Fruit fly (Drosophila melanogaster) whole organism, embryonic: ENCODE measurements around the gene CG33332.

ENCODE experiments used
- Aef1 ChIP-seq: fragments of 200-800 bp; sonication (Bioruptor generic); IDR thresholded peaks from 3 replicates; pipeline ENCODE4 v1.3.6; 2022; ENCODE audit warnings: missing biosample characterization, missing genetic modification characterization
- CG11085 ChIP-seq: fragments of 200-800 bp; sonication (Bioruptor generic); IDR thresholded peaks from 2 replicates; pipeline ENCODE4 v1.3.6; 2022; ENCODE audit warnings: missing biosample characterization, missing genetic modification characterization
- CG12659 ChIP-seq: fragments of 200-800 bp; sonication (Bioruptor generic); optimal IDR thresholded peaks from 3 replicates; lab custom pipeline; 2017; ENCODE audit warnings: mild to moderate bottlenecking, missing biosample characterization, missing genetic modification reagents, missing genetic modification characterization
- CG12769 ChIP-seq: fragments of 200-800 bp; sonication (Bioruptor generic); optimal IDR thresholded peaks from 2 replicates; lab custom pipeline; 2019; ENCODE audit warnings: missing biosample characterization, mild to moderate bottlenecking, missing genetic modification characterization, moderate library complexity
- CG12942 ChIP-seq: fragments of 200-800 bp; sonication (Bioruptor generic); optimal IDR thresholded peaks from 3 replicates; lab custom pipeline; 2016; ENCODE audit warnings: missing biosample characterization, missing genetic modification characterization
- CG13123 ChIP-seq: fragments of 200-800 bp; sonication (Bioruptor generic); optimal IDR thresholded peaks from 2 replicates; lab custom pipeline; 2016; ENCODE audit warnings: missing biosample characterization, missing genetic modification characterization
- CG13775 ChIP-seq: fragments of 200-800 bp; sonication (Bioruptor generic); optimal IDR thresholded peaks from 3 replicates; lab custom pipeline; 2017; ENCODE audit warnings: missing biosample characterization, mild to moderate bottlenecking, missing genetic modification characterization
- CG15269 ChIP-seq: fragments of 200-800 bp; sonication (Bioruptor generic); optimal IDR thresholded peaks from 2 replicates; lab custom pipeline; 2018; ENCODE audit warnings: missing biosample characterization, mild to moderate bottlenecking, missing genetic modification characterization, moderate library complexity
- CG17829 ChIP-seq: fragments of 200-800 bp; optimal IDR thresholded peaks from 2 replicates; lab custom pipeline; 2019; ENCODE audit warnings: missing biosample characterization, mild to moderate bottlenecking, missing genetic modification characterization, moderate library complexity
- CG1832 ChIP-seq: fragments of 200-800 bp; sonication (Bioruptor generic); optimal IDR thresholded peaks from 2 replicates; lab custom pipeline; 2017; ENCODE audit warnings: missing biosample characterization, mild to moderate bottlenecking, missing genetic modification characterization, inconsistent platforms
- CG2120 ChIP-seq: fragments of 200-800 bp; sonication (Bioruptor generic); optimal IDR thresholded peaks from 3 replicates; lab custom pipeline; 2016; ENCODE audit warnings: missing biosample characterization, missing genetic modification characterization
- CG2712 ChIP-seq: fragments of 200-800 bp; optimal IDR thresholded peaks from 3 replicates; lab custom pipeline; 2019; ENCODE audit warnings: missing biosample characterization, mild to moderate bottlenecking, missing genetic modification characterization, moderate library complexity
- CG30403 ChIP-seq: fragments of 200-800 bp; sonication (Bioruptor generic); optimal IDR thresholded peaks from 3 replicates; lab custom pipeline; 2016; ENCODE audit warnings: missing biosample characterization, missing genetic modification characterization
- CG3995 ChIP-seq: fragments of 200-800 bp; sonication (Bioruptor generic); optimal IDR thresholded peaks from 3 replicates; lab custom pipeline; 2016; ENCODE audit warnings: missing biosample characterization, missing genetic modification characterization
- CG4730 ChIP-seq: fragments of 200-800 bp; sonication (Bioruptor generic); IDR thresholded peaks from 2 replicates; pipeline ENCODE4 v1.3.6; 2022; ENCODE audit warnings: missing biosample characterization, missing genetic modification characterization
- CG6854 ChIP-seq: fragments of 200-800 bp; sonication (Bioruptor generic); optimal IDR thresholded peaks from 3 replicates; lab custom pipeline; 2017; ENCODE audit warnings: missing biosample characterization, mild to moderate bottlenecking, missing genetic modification characterization
- CHES-1-like ChIP-seq: fragments of 200-800 bp; sonication (Bioruptor generic); optimal IDR thresholded peaks from 2 replicates; lab custom pipeline; 2016; ENCODE audit warnings: missing biosample characterization, missing genetic modification characterization
- CTCF ChIP-seq: fragments of 200-800 bp; sonication (Bioruptor generic); optimal IDR thresholded peaks from 2 replicates; lab custom pipeline; 2017; ENCODE audit warnings: missing biosample characterization, mild to moderate bottlenecking, missing genetic modification characterization, moderate library complexity
- Chrac-16 ChIP-seq: fragments of 200-800 bp; sonication (Bioruptor generic); optimal IDR thresholded peaks from 3 replicates; lab custom pipeline; 2016; ENCODE audit warnings: missing biosample characterization, missing genetic modification characterization
- CoRest ChIP-seq: fragments of 200-800 bp; sonication (Bioruptor generic); optimal IDR thresholded peaks from 3 replicates; lab custom pipeline; 2018; ENCODE audit warnings: missing biosample characterization, mild to moderate bottlenecking, missing genetic modification characterization, moderate library complexity
- Dek ChIP-seq: fragments of 200-800 bp; sonication (Bioruptor generic); optimal IDR thresholded peaks from 3 replicates; lab custom pipeline; 2019; ENCODE audit warnings: missing biosample characterization, mild to moderate bottlenecking, missing genetic modification characterization, moderate library complexity
- Hr3 ChIP-seq: fragments of 200-800 bp; sonication (Bioruptor generic); optimal IDR thresholded peaks from 3 replicates; lab custom pipeline; 2016; ENCODE audit warnings: missing biosample characterization, missing genetic modification characterization
- MBD-R2 ChIP-seq: fragments of 200-800 bp; sonication (Bioruptor generic); IDR thresholded peaks from 2 replicates; pipeline ENCODE4 v1.3.6; 2022; ENCODE audit warnings: missing biosample characterization, missing genetic modification characterization
- Med ChIP-seq: fragments of 200-800 bp; sonication (Bioruptor generic); peaks from one replicate; lab custom pipeline; 2016; ENCODE audit warnings: missing biosample characterization, missing genetic modification characterization, mild to moderate bottlenecking, inconsistent platforms, moderate library complexity
- Mrtf ChIP-seq: fragments of 200-800 bp; sonication (Bioruptor generic); IDR thresholded peaks from 3 replicates; pipeline ENCODE4 v1.3.6; 2022; ENCODE audit warnings: missing biosample characterization, missing genetic modification characterization
- Myb ChIP-seq: fragments of 200-800 bp; sonication (Bioruptor generic); optimal IDR thresholded peaks from 2 replicates; lab custom pipeline; 2016; ENCODE audit warnings: missing biosample characterization, missing genetic modification characterization
- NC2α ChIP-seq: fragments of 200-800 bp; sonication (Bioruptor generic); optimal IDR thresholded peaks from 2 replicates; lab custom pipeline; 2016; ENCODE audit warnings: missing biosample characterization, missing genetic modification characterization
- Optix ChIP-seq: fragments of 200-800 bp; sonication (Bioruptor generic); IDR thresholded peaks from 3 replicates; pipeline ENCODE4 v1.3.6; 2022; ENCODE audit warnings: missing biosample characterization, missing genetic modification characterization
- Scr ChIP-seq: fragments of 200-800 bp; sonication (Bioruptor generic); IDR thresholded peaks from 2 replicates; pipeline ENCODE4 v1.3.6; 2022; ENCODE audit warnings: missing biosample characterization, missing genetic modification characterization; ENCODE audit not compliant: partially characterized antibody
- Tbp ChIP-seq: fragments of >200 bp; optimal IDR thresholded peaks from 2 replicates; lab custom pipeline; 2018; ENCODE audit warnings: missing biosample characterization, missing genetic modification characterization
- ara ChIP-seq: fragments of 200-800 bp; sonication (Bioruptor generic); IDR thresholded peaks from 2 replicates; pipeline ENCODE4 v1.3.6; 2022; ENCODE audit warnings: missing biosample characterization, missing genetic modification characterization
- bab2 ChIP-seq: fragments of 200-800 bp; sonication (Bioruptor generic); optimal IDR thresholded peaks from 2 replicates; lab custom pipeline; 2016; ENCODE audit warnings: missing biosample characterization, missing genetic modification characterization
- croc ChIP-seq: fragments of 200-800 bp; sonication (Bioruptor generic); conservative IDR thresholded peaks from 3 replicates; pipeline ENCODE4 v1.3.6; 2022; ENCODE audit warnings: missing biosample characterization, missing genetic modification characterization
- ham ChIP-seq: fragments of 200-800 bp; sonication (Bioruptor generic); IDR thresholded peaks from 2 replicates; pipeline ENCODE4 v1.3.6; 2022; ENCODE audit warnings: missing biosample characterization, missing genetic modification characterization
- insv ChIP-seq, 2 experiments: fragments of 200-800 bp; sonication (Bioruptor generic); optimal IDR thresholded peaks; 3 replicates each; lab custom pipeline; 2016 to 2018; ENCODE audit warnings: missing biosample characterization in 2 of 2, missing genetic modification characterization in 2 of 2
- knrl ChIP-seq: fragments of 200-800 bp; sonication (Bioruptor generic); IDR thresholded peaks from 3 replicates; pipeline ENCODE4 v1.3.6; 2022; ENCODE audit warnings: missing biosample characterization, missing genetic modification characterization; ENCODE audit not compliant: partially characterized antibody
- maf-S ChIP-seq: fragments of 200-800 bp; sonication (Bioruptor generic); optimal IDR thresholded peaks from 2 replicates; lab custom pipeline; 2016; ENCODE audit warnings: missing biosample characterization, missing genetic modification characterization
- nerfin-1 ChIP-seq: fragments of 200-800 bp; sonication (Bioruptor generic); optimal IDR thresholded peaks from 3 replicates; lab custom pipeline; 2019; ENCODE audit warnings: missing biosample characterization, mild to moderate bottlenecking, missing genetic modification characterization, moderate library complexity
- pan ChIP-seq, 4 experiments: fragments of >200 bp in 3 of 4; fragments of 200-800 bp in 1 of 4; sonication (Bioruptor generic) in 1 of 4; optimal IDR thresholded peaks in 3 of 4; IDR thresholded peaks in 1 of 4; 2 replicates each; pipeline versions ENCODE4 v1.3.6 to Lab custom; 2017 to 2022; ENCODE audit warnings: missing biosample characterization in 2 of 4, missing genetic modification characterization in 2 of 4, mixed read lengths in 1 of 4
- peb ChIP-seq: fragments of 200-800 bp; sonication (Bioruptor generic); IDR thresholded peaks from 2 replicates; pipeline ENCODE4 v1.3.6; 2022; ENCODE audit warnings: missing biosample characterization, missing genetic modification characterization
- pros ChIP-seq: fragments of 200-800 bp; sonication (Bioruptor generic); optimal IDR thresholded peaks from 3 replicates; lab custom pipeline; 2019; ENCODE audit warnings: missing biosample characterization, mild to moderate bottlenecking, missing genetic modification characterization, moderate library complexity
- psq ChIP-seq: fragments of 200-800 bp; sonication (Bioruptor generic); optimal IDR thresholded peaks from 2 replicates; lab custom pipeline; 2017; ENCODE audit warnings: missing biosample characterization, missing genetic modification characterization
- shn ChIP-seq: fragments of 200-800 bp; sonication (Bioruptor generic); optimal IDR thresholded peaks from 3 replicates; lab custom pipeline; 2016; ENCODE audit warnings: missing biosample characterization, missing genetic modification characterization
- sisA ChIP-seq: fragments of 200-800 bp; sonication (Bioruptor generic); IDR thresholded peaks from 2 replicates; pipeline ENCODE4 v1.3.6; 2022; ENCODE audit warnings: missing biosample characterization, missing genetic modification characterization
- slou ChIP-seq: fragments of 200-800 bp; sonication (Bioruptor generic); optimal IDR thresholded peaks from 3 replicates; lab custom pipeline; 2016; ENCODE audit warnings: missing biosample characterization, missing genetic modification characterization
- sna ChIP-seq: fragments of 200-800 bp; sonication (Bioruptor generic); IDR thresholded peaks from 2 replicates; pipeline ENCODE4 v1.3.6; 2022; ENCODE audit warnings: missing biosample characterization, missing genetic modification characterization; ENCODE audit not compliant: partially characterized antibody
- tll ChIP-seq, 2 experiments: fragments of 200-800 bp in 1 of 2; fragments of >200 bp in 1 of 2; sonication (Bioruptor generic) in 1 of 2; optimal IDR thresholded peaks; 2 replicates each; lab custom pipeline; 2017 to 2019; ENCODE audit warnings: missing biosample characterization in 2 of 2, missing genetic modification characterization in 2 of 2, mild to moderate bottlenecking in 1 of 2, moderate library complexity in 1 of 2
- twi ChIP-seq: fragments of 200-800 bp; optimal IDR thresholded peaks from 2 replicates; lab custom pipeline; 2019; ENCODE audit warnings: missing biosample characterization, mild to moderate bottlenecking, missing genetic modification characterization, moderate library complexity
- tx ChIP-seq: fragments of 200-800 bp; sonication (Bioruptor generic); optimal IDR thresholded peaks from 2 replicates; lab custom pipeline; 2016; ENCODE audit warnings: missing biosample characterization, missing genetic modification characterization
- unc-4 ChIP-seq: fragments of 200-800 bp; sonication (Bioruptor generic); IDR thresholded peaks from 2 replicates; pipeline ENCODE4 v1.3.6; 2022; ENCODE audit warnings: missing biosample characterization, missing genetic modification characterization; ENCODE audit not compliant: partially characterized antibody

The CG33332 gene

DNA sequence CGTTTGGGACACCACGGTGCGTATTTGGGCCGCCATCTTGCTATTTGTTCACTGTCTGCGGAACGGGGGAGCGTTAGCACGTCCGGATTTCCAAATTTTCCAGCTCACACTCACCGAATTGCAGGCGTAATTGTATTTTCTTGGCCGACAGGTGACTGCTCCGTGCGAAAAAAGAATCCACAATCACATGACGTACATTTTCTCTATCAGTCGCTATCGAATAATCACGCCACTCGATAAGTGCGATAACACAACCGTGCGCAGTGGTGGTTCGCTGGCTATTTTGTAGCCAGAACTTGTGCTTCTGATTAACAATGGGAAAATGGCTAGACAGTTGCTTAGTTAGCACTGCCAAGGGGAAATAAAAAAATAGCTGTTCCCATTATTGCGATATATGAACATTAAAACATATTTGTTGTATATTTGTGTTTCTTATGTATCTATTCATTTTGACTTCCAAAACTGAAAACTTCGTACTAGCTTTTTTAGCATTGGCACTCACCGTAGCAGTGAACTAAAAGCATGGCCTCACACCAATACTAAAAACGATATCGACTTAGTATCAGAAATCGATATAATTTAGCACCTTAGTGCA, 17.7 kb downstream of the CG33332 start, which contains the start of gene VhaPPA1-1 (continued):
- no peak for TF ChIP-seq CG6854 (GFP tag; lab: Kevin White, UChicago)
- TF ChIP-seq CG30403 (GFP tag; lab: Kevin White, UChicago) = peak; percentile 28
- TF ChIP-seq peb (GFP tag; lab: Robert Waterston, UW) = no peak
- TF ChIP-seq CG13775 = peak; percentile 35
- TF ChIP-seq CTCF (GFP tag; lab: Kevin White, UChicago) = peak; percentile 37
- TF ChIP-seq CG17829 (tag; lab: Kevin White, UChicago) = peak; percentile 65
- TF ChIP-seq bab2 = no peak
- TF ChIP-seq Hr3 = no peak
- no peak for TF ChIP-seq ara (GFP tag; lab: Robert Waterston, UW)
- no peak for TF ChIP-seq ham (GFP tag; lab: Robert Waterston, UW)
- TF ChIP-seq CHES-1-like (GFP tag; lab: Kevin White, UChicago) = no peak
- no peak for TF ChIP-seq pan (optimal IDR thresholded peaks at IDR 0.05; lab: Kevin White, UChicago)
- TF ChIP-seq pan (GFP tag; optimal IDR thresholded peaks at IDR 0.05 in 1 of 2, IDR thresholded peaks at IDR 0.05 in 1 of 2) = peak in 1 of 2 experiments; percentile 11
- TF ChIP-seq CG13123 (GFP tag; lab: Kevin White, UChicago) = no peak
- TF ChIP-seq twi (tag; lab: Kevin White, UChicago) = peak; percentile 50
- TF ChIP-seq Myb = peak; percentile 95
- TF ChIP-seq CG4730 (GFP tag; lab: Robert Waterston, UW) = no peak
- no peak for TF ChIP-seq pros (GFP tag; lab: Kevin White, UChicago)
- no peak for TF ChIP-seq CG12942 (GFP tag; lab: Kevin White, UChicago)
- TF ChIP-seq insv (GFP tag; optimal IDR thresholded peaks at IDR 0.05; lab: Kevin White, UChicago) = peak in 1 of 2 experiments; percentile 5
- TF ChIP-seq maf-S (GFP tag; lab: Kevin White, UChicago) = peak; percentile 15
- TF ChIP-seq CG3995 = peak; percentile 68
- TF ChIP-seq CG1832 = no peak
- TF ChIP-seq sisA (GFP tag; lab: Robert Waterston, UW) = no peak
- TF ChIP-seq nerfin-1 (tag; lab: Kevin White, UChicago) = no peak
- TF ChIP-seq CG11085 = no peak
- 0 out of 2 replicates have a peak, but pooled peaks have one; percentile 33 for TF ChIP-seq sna
- peak; percentile 51 for TF ChIP-seq Tbp
- TF ChIP-seq Dek (tag; lab: Kevin White, UChicago) = peak; percentile 5
- no peak for TF ChIP-seq Mrtf (GFP tag; lab: Robert Waterston, UW)
- peak; percentile 30 for TF ChIP-seq CG2120
- no peak for TF ChIP-seq Optix (GFP tag; lab: Robert Waterston, UW)
- peak; percentile 57 for TF ChIP-seq CG12659
- TF ChIP-seq Aef1 = no peak
- no peak for TF ChIP-seq NC2α (GFP tag; lab: Kevin White, UChicago)
- TF ChIP-seq knrl (GFP tag; lab: Robert Waterston, UW) = peak; percentile 61
- TF ChIP-seq tll (GFP tag; optimal IDR thresholded peaks at IDR 0.05; lab: Kevin White, UChicago) = peak; percentile 41 to 99
- no peak for TF ChIP-seq slou (GFP tag; lab: Kevin White, UChicago)
- no peak for TF ChIP-seq tx
- TF ChIP-seq psq (GFP tag; lab: Kevin White, UChicago) = no peak
- TF ChIP-seq shn (GFP tag; lab: Kevin White, UChicago) = no peak
- no peak for TF ChIP-seq CG12769 (tag; lab: Kevin White, UChicago)
- TF ChIP-seq CoRest (tag; lab: Kevin White, UChicago) = peak; percentile 57
- 0 out of 2 replicates have a peak, but pooled peaks have one; percentile 26 for TF ChIP-seq unc-4 (GFP tag; lab: Robert Waterston, UW)
- TF ChIP-seq Med (GFP tag; lab: Kevin White, UChicago) = peak; percentile 77
- TF ChIP-seq croc = no peak
- peak; percentile 59; the same call in 1 of the 2 replicates for TF ChIP-seq Scr (GFP tag; lab: Robert Waterston, UW)
- TF ChIP-seq MBD-R2 (GFP tag; lab: Robert Waterston, UW) = peak; percentile 44; the same call in 1 of the 2 replicates
- TF ChIP-seq CG15269 (tag; lab: Kevin White, UChicago) = no peak
- TF ChIP-seq Chrac-16 (GFP tag; lab: Kevin White, UChicago) = peak; percentile 1
- peak; percentile 47 for TF ChIP-seq CG2712
